Worm (Caenorhabditis elegans) whole organism, L2 larva: ENCODE results near the gene ZK105.1.

Experiments used
- ZK546.5 ChIP-seq: sonication (generic microtip); optimal IDR thresholded peaks from 2 replicates; lab custom pipeline; 2017; ENCODE audit warnings: missing biosample characterization, missing genetic modification characterization
- dmd-4 ChIP-seq: sonication (generic microtip); optimal IDR thresholded peaks from 2 replicates; lab custom pipeline; 2017; ENCODE audit warnings: missing biosample characterization, missing genetic modification characterization

DNA sequence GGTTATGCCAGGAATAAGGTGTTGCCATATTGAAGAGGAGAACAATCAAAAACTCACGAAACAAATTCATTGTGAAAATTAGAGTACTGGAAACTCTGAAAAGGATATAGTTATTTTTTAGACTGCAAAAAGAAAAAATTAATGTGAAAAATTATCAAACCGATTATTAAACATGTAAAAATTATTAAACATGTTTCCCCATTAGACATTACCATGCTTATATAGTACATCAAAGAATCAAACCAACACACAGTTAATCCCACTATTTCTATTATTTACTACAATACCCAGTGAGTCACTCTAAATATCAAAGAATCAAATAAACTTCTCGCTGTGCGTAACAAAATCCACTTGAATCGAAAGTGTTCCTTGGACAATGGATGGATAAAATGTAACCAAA, 719 bp upstream of the ZK105.1 start, which contains the start of gene ZK105.13:
- TF ChIP-seq dmd-4 (tag; lab: Kevin White, UChicago) = no peak
- TF ChIP-seq ZK546.5 (tag; lab: Kevin White, UChicago) = no peak
